Fruit fly (Drosophila melanogaster) whole organism, embryonic: Measurements from ENCODE around the gene CG11374.
A peak's percentile ranks its signal among the peaks of the same experiment; 100 is the strongest.

Source experiments
- Blimp-1 ChIP-seq: fragments of 200-800 bp; sonication (Bioruptor generic); optimal IDR thresholded peaks from 3 replicates; lab custom pipeline; 2018; ENCODE audit warnings: missing biosample characterization, missing genetic modification characterization, mild to moderate bottlenecking, moderate library complexity, missing genetic modification reagents
- CG11247 ChIP-seq: fragments of 200-800 bp; sonication (Bioruptor generic); IDR thresholded peaks from 2 replicates; pipeline ENCODE4 v1.3.6; 2022; ENCODE audit warnings: missing biosample characterization, missing genetic modification characterization
- CG12071 ChIP-seq: fragments of 200-800 bp; sonication (Bioruptor generic); optimal IDR thresholded peaks from 3 replicates; lab custom pipeline; 2018; ENCODE audit warnings: missing biosample characterization, mild to moderate bottlenecking, missing genetic modification characterization
- CG12104 ChIP-seq: fragments of 200-800 bp; sonication (Bioruptor generic); optimal IDR thresholded peaks from 3 replicates; lab custom pipeline; 2016; ENCODE audit warnings: missing biosample characterization, missing genetic modification characterization
- CG12942 ChIP-seq: fragments of 200-800 bp; sonication (Bioruptor generic); optimal IDR thresholded peaks from 3 replicates; lab custom pipeline; 2016; ENCODE audit warnings: missing biosample characterization, missing genetic modification characterization
- CG16813 ChIP-seq: fragments of 200-800 bp; sonication (Bioruptor generic); IDR thresholded peaks from 3 replicates; pipeline ENCODE4 v1.3.6; 2022; ENCODE audit warnings: missing biosample characterization, missing genetic modification characterization; ENCODE audit not compliant: partially characterized antibody
- CG17328 ChIP-seq: fragments of 200-800 bp; sonication (Bioruptor generic); IDR thresholded peaks from 2 replicates; pipeline ENCODE4 v1.3.6; 2022; ENCODE audit warnings: missing biosample characterization, missing genetic modification characterization
- CG17912 ChIP-seq: fragments of 200-800 bp; sonication (Bioruptor generic); optimal IDR thresholded peaks from 2 replicates; lab custom pipeline; 2018; ENCODE audit warnings: missing biosample characterization, mild to moderate bottlenecking, missing genetic modification characterization
- CG2875 ChIP-seq: fragments of 200-800 bp; sonication (Bioruptor generic); optimal IDR thresholded peaks from 2 replicates; lab custom pipeline; 2017; ENCODE audit warnings: missing biosample characterization, mild to moderate bottlenecking, missing genetic modification characterization, missing genetic modification reagents
- CG34422 ChIP-seq: fragments of 200-800 bp; sonication (Bioruptor generic); IDR thresholded peaks from 3 replicates; pipeline ENCODE4 v1.3.6; 2022; ENCODE audit warnings: missing biosample characterization, missing genetic modification characterization
- CG6175 ChIP-seq: fragments of 200-800 bp; sonication (Bioruptor generic); IDR thresholded peaks from 3 replicates; pipeline ENCODE4 v1.3.6; 2022; ENCODE audit warnings: missing biosample characterization, missing genetic modification characterization
- CG6765 ChIP-seq: fragments of 200-800 bp; sonication (Bioruptor generic); optimal IDR thresholded peaks from 3 replicates; lab custom pipeline; 2017; ENCODE audit warnings: missing biosample characterization, mild to moderate bottlenecking, missing genetic modification characterization
- CG7786 ChIP-seq: fragments of 200-800 bp; sonication (Bioruptor generic); optimal IDR thresholded peaks from 2 replicates; lab custom pipeline; 2016; ENCODE audit warnings: missing biosample characterization, missing genetic modification characterization
- CG7963 ChIP-seq: fragments of 200-800 bp; sonication (Bioruptor generic); IDR thresholded peaks from 3 replicates; pipeline ENCODE4 v1.3.6; 2022; ENCODE audit warnings: missing biosample characterization, missing genetic modification characterization; ENCODE audit not compliant: partially characterized antibody
- CG8290 ChIP-seq, 3 experiments: fragments of 200-800 bp; sonication (Bioruptor generic); optimal IDR thresholded peaks; 2 replicates each; lab custom pipeline; 2016 to 2019; ENCODE audit warnings: missing biosample characterization in 3 of 3, missing genetic modification characterization in 3 of 3, mild to moderate bottlenecking in 2 of 3, moderate library complexity in 1 of 3
- CG8944 ChIP-seq: fragments of 200-800 bp; sonication (Bioruptor generic); optimal IDR thresholded peaks from 3 replicates; lab custom pipeline; 2016; ENCODE audit warnings: missing biosample characterization, missing genetic modification characterization
- CG9437 ChIP-seq: fragments of 200-800 bp; sonication (Bioruptor generic); optimal IDR thresholded peaks from 2 replicates; lab custom pipeline; 2018; ENCODE audit warnings: missing biosample characterization, mild to moderate bottlenecking, missing genetic modification characterization
- CG9727 ChIP-seq: fragments of 200-800 bp; sonication (Bioruptor generic); optimal IDR thresholded peaks from 3 replicates; lab custom pipeline; 2017; ENCODE audit warnings: missing biosample characterization, mild to moderate bottlenecking, missing genetic modification characterization
- CrebB ChIP-seq: fragments of 200-800 bp; sonication (Bioruptor generic); optimal IDR thresholded peaks from 3 replicates; lab custom pipeline; 2018; ENCODE audit warnings: missing biosample characterization, mild to moderate bottlenecking, missing genetic modification characterization
- D19B ChIP-seq: fragments of 200-800 bp; sonication (Bioruptor generic); optimal IDR thresholded peaks from 2 replicates; lab custom pipeline; 2017; ENCODE audit warnings: missing biosample characterization, mild to moderate bottlenecking, missing genetic modification characterization
- Dad ChIP-seq: fragments of 200-800 bp; sonication (Bioruptor generic); optimal IDR thresholded peaks from 3 replicates; lab custom pipeline; 2016; ENCODE audit warnings: missing biosample characterization, missing genetic modification characterization
- Dll ChIP-seq: fragments of 200-800 bp; sonication (Bioruptor generic); IDR thresholded peaks from 4 replicates; pipeline ENCODE4 v1.3.6; 2022; ENCODE audit warnings: missing biosample characterization, missing genetic modification characterization; ENCODE audit not compliant: partially characterized antibody
- Doc2 ChIP-seq: fragments of 200-800 bp; sonication (Bioruptor generic); IDR thresholded peaks from 2 replicates; pipeline ENCODE4 v1.3.6; 2022; ENCODE audit warnings: missing biosample characterization, missing genetic modification characterization
- Hand ChIP-seq: fragments of 200-800 bp; sonication (Bioruptor generic); optimal IDR thresholded peaks from 2 replicates; lab custom pipeline; 2017; ENCODE audit warnings: mild to moderate bottlenecking, missing biosample characterization, missing genetic modification reagents, missing genetic modification characterization
- HmgZ ChIP-seq: fragments of 200-800 bp; sonication (Bioruptor generic); optimal IDR thresholded peaks from 2 replicates; lab custom pipeline; 2018; ENCODE audit warnings: missing biosample characterization, mild to moderate bottlenecking, missing genetic modification characterization
- Hmx ChIP-seq: fragments of 200-800 bp; sonication (Bioruptor generic); optimal IDR thresholded peaks from 2 replicates; lab custom pipeline; 2016; ENCODE audit warnings: missing biosample characterization, missing genetic modification characterization
- Kr ChIP-seq: fragments of 200-800 bp; sonication (Bioruptor generic); optimal IDR thresholded peaks from 2 replicates; lab custom pipeline; 2017; ENCODE audit warnings: missing biosample characterization, mild to moderate bottlenecking, missing genetic modification characterization
- Med ChIP-seq: fragments of 200-800 bp; sonication (Bioruptor generic); peaks from one replicate; lab custom pipeline; 2016; ENCODE audit warnings: missing biosample characterization, missing genetic modification characterization, mild to moderate bottlenecking, inconsistent platforms, moderate library complexity
- Meics ChIP-seq: fragments of 200-800 bp; sonication (Bioruptor generic); optimal IDR thresholded peaks from 2 replicates; lab custom pipeline; 2017; ENCODE audit warnings: missing biosample characterization, mild to moderate bottlenecking, missing genetic modification characterization
- Mes4 ChIP-seq: fragments of 200-800 bp; sonication (Bioruptor generic); optimal IDR thresholded peaks from 2 replicates; lab custom pipeline; 2016; ENCODE audit warnings: missing biosample characterization, missing genetic modification characterization
- Scr ChIP-seq: fragments of 200-800 bp; sonication (Bioruptor generic); IDR thresholded peaks from 2 replicates; pipeline ENCODE4 v1.3.6; 2022; ENCODE audit warnings: missing biosample characterization, missing genetic modification characterization; ENCODE audit not compliant: partially characterized antibody
- Stat92E ChIP-seq, 3 experiments: fragments of >200 bp in 2 of 3; fragments of 200-800 bp in 1 of 3; sonication (Bioruptor generic) in 1 of 3; optimal IDR thresholded peaks; 2 replicates each; lab custom pipeline; 2017 to 2019; ENCODE audit warnings: missing biosample characterization in 3 of 3, missing genetic modification characterization in 3 of 3, mild to moderate bottlenecking in 1 of 3, moderate library complexity in 1 of 3
- cad ChIP-seq: fragments of >200 bp; optimal IDR thresholded peaks from 2 replicates; lab custom pipeline; 2017; ENCODE audit warnings: missing biosample characterization, missing genetic modification characterization
- dm ChIP-seq: fragments of 200-800 bp; sonication (Bioruptor generic); optimal IDR thresholded peaks from 3 replicates; lab custom pipeline; 2016; ENCODE audit warnings: missing biosample characterization, missing genetic modification characterization
- dmrt11E ChIP-seq: fragments of 200-800 bp; sonication (Bioruptor generic); optimal IDR thresholded peaks from 3 replicates; lab custom pipeline; 2018; ENCODE audit warnings: missing biosample characterization, mild to moderate bottlenecking, missing genetic modification characterization, moderate library complexity
- dysf ChIP-seq: fragments of 200-800 bp; sonication (Bioruptor generic); IDR thresholded peaks from 3 replicates; pipeline ENCODE4 v1.3.6; 2022; ENCODE audit warnings: missing biosample characterization, missing genetic modification characterization
- gsb ChIP-seq: fragments of 200-800 bp; sonication (Bioruptor generic); IDR thresholded peaks from 2 replicates; pipeline ENCODE4 v1.3.6; 2022; ENCODE audit warnings: missing biosample characterization, missing genetic modification characterization
- kay ChIP-seq: fragments of 200-800 bp; sonication (Bioruptor generic); optimal IDR thresholded peaks from 2 replicates; lab custom pipeline; 2016; ENCODE audit warnings: missing biosample characterization, missing genetic modification characterization
- ken ChIP-seq: fragments of 200-800 bp; sonication (Bioruptor generic); IDR thresholded peaks from 3 replicates; pipeline ENCODE4 v1.3.6; 2022; ENCODE audit warnings: missing biosample characterization, missing genetic modification characterization
- knrl ChIP-seq: fragments of 200-800 bp; sonication (Bioruptor generic); IDR thresholded peaks from 3 replicates; pipeline ENCODE4 v1.3.6; 2022; ENCODE audit warnings: missing biosample characterization, missing genetic modification characterization; ENCODE audit not compliant: partially characterized antibody
- onecut ChIP-seq: fragments of 200-800 bp; sonication (Bioruptor generic); IDR thresholded peaks from 2 replicates; pipeline ENCODE4 v1.3.6; 2022; ENCODE audit warnings: missing biosample characterization, missing genetic modification characterization
- pros ChIP-seq: fragments of 200-800 bp; sonication (Bioruptor generic); optimal IDR thresholded peaks from 3 replicates; lab custom pipeline; 2019; ENCODE audit warnings: missing biosample characterization, mild to moderate bottlenecking, missing genetic modification characterization, moderate library complexity
- repo ChIP-seq: fragments of 200-800 bp; sonication (Bioruptor generic); optimal IDR thresholded peaks from 2 replicates; lab custom pipeline; 2016; ENCODE audit warnings: missing biosample characterization, missing genetic modification characterization
- sisA ChIP-seq: fragments of 200-800 bp; sonication (Bioruptor generic); IDR thresholded peaks from 2 replicates; pipeline ENCODE4 v1.3.6; 2022; ENCODE audit warnings: missing biosample characterization, missing genetic modification characterization
- sr ChIP-seq: fragments of 200-800 bp; sonication (Bioruptor generic); IDR thresholded peaks from 3 replicates; pipeline ENCODE4 v1.3.6; 2022; ENCODE audit warnings: missing biosample characterization, missing genetic modification characterization
- ssp ChIP-seq: fragments of 200-800 bp; sonication (Bioruptor generic); IDR thresholded peaks from 2 replicates; pipeline ENCODE4 v1.3.6; 2022; ENCODE audit warnings: missing biosample characterization, missing genetic modification characterization
- tna ChIP-seq: fragments of 200-800 bp; sonication (Bioruptor generic); IDR thresholded peaks from 2 replicates; pipeline ENCODE4 v1.3.6; 2022; ENCODE audit warnings: missing biosample characterization, missing genetic modification characterization; ENCODE audit not compliant: partially characterized antibody
- trem ChIP-seq: fragments of 200-800 bp; optimal IDR thresholded peaks from 3 replicates; lab custom pipeline; 2019; ENCODE audit warnings: missing biosample characterization, mild to moderate bottlenecking, missing genetic modification characterization, moderate library complexity
- unc-4 ChIP-seq: fragments of 200-800 bp; sonication (Bioruptor generic); IDR thresholded peaks from 2 replicates; pipeline ENCODE4 v1.3.6; 2022; ENCODE audit warnings: missing biosample characterization, missing genetic modification characterization; ENCODE audit not compliant: partially characterized antibody
- vvl ChIP-seq: fragments of 200-800 bp; sonication (Bioruptor generic); IDR thresholded peaks from 2 replicates; pipeline ENCODE4 v1.3.6; 2022; ENCODE audit warnings: missing biosample characterization, missing genetic modification characterization
- yki ChIP-seq: fragments of >200 bp; optimal IDR thresholded peaks from 3 replicates; lab custom pipeline; 2018

CG11374 gene

DNA sequence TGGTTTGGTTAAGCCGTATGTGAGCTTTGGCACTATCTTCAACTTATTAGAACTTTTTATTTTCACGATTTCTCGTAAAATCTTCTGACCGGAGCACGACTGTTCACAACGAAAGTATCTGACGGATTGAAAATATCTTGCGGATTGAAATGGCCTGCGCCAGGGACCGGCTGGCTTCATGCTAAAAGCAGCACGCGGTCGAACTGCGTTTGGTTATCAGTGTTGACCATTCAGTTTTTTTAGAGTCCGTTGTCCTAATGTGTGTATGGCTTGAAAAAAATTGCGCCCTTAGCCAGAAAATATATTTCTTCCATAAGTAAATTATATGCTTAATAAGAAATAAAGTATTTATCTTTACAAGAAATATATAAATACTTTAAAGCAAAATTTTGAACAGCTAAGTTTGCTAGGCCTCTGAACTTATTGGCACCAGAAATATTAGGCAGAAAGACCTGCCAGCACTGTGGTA is 11.1 kb downstream of the CG11374 start, which contains the start of gene net (continued):
- TF ChIP-seq CG11247 (GFP tag; lab: Robert Waterston, UW) (no peak), Stat92E (GFP tag; optimal IDR thresholded peaks at IDR 0.05; lab: Kevin White, UChicago) (no peak), sr (GFP tag; lab: Robert Waterston, UW) (no peak), CG17912 (GFP tag; lab: Kevin White, UChicago) (no peak), CG12071 (GFP tag; lab: Kevin White, UChicago) (no peak), HmgZ (tag; lab: Kevin White, UChicago) (peak; percentile 79), CG9437 (peak; percentile 62), Dad (GFP tag; lab: Kevin White, UChicago) (no peak), ken (GFP tag; lab: Robert Waterston, UW) (peak; percentile 49; the same call in 2 of the 3 replicates), CG7963 (GFP tag; lab: Robert Waterston, UW) (no peak), dysf (GFP tag; lab: Robert Waterston, UW) (peak; percentile 61; the same call in 2 of the 3 replicates), Doc2 (no peak), Scr (GFP tag; lab: Robert Waterston, UW) (no peak), ssp (GFP tag; lab: Robert Waterston, UW) (no peak), gsb (no peak), CG16813 (no peak), knrl (GFP tag; lab: Robert Waterston, UW) (no peak), sisA (GFP tag; lab: Robert Waterston, UW) (no peak), Kr (GFP tag; lab: Kevin White, UChicago) (no peak), trem (tag; lab: Kevin White, UChicago) (peak; percentile 42), CG12942 (GFP tag; lab: Kevin White, UChicago) (no peak), repo (GFP tag; lab: Kevin White, UChicago) (no peak), Mes4 (GFP tag; lab: Kevin White, UChicago) (no peak), unc-4 (GFP tag; lab: Robert Waterston, UW) (no peak), Hand (peak; percentile 43), Blimp-1 (GFP tag; lab: Kevin White, UChicago) (peak; percentile 47), pros (GFP tag; lab: Kevin White, UChicago) (no peak), CG34422 (GFP tag; lab: Robert Waterston, UW) (no peak; the same call in 2 of the 3 replicates), vvl (GFP tag; lab: Robert Waterston, UW) (peak; percentile 49), CrebB (tag; lab: Kevin White, UChicago) (peak; percentile 11), dm (GFP tag; lab: Kevin White, UChicago) (peak; percentile 15), CG7786 (GFP tag; lab: Kevin White, UChicago) (no peak), Meics (GFP tag; lab: Kevin White, UChicago) (peak; percentile 84), CG12104 (GFP tag; lab: Kevin White, UChicago) (peak; percentile 50), Hmx (GFP tag; lab: Kevin White, UChicago) (no peak), dmrt11E (tag; lab: Kevin White, UChicago) (peak; percentile 65), D19B (GFP tag; lab: Kevin White, UChicago) (peak; percentile 53), tna (no peak), CG6765 (peak; percentile 61), onecut (GFP tag; lab: Robert Waterston, UW) (peak; percentile 40), Dll (GFP tag; lab: Robert Waterston, UW) (no peak), CG2875 (GFP tag; lab: Kevin White, UChicago) (peak; percentile 18), CG9727 (GFP tag; lab: Kevin White, UChicago) (peak; percentile 42), yki (lab: Kevin White, UChicago) (no peak), CG8944 (GFP tag; lab: Kevin White, UChicago) (no peak), CG17328 (GFP tag; lab: Robert Waterston, UW) (no peak), kay (no peak), CG8290 (GFP tag; optimal IDR thresholded peaks at IDR 0.05; lab: Kevin White, UChicago) (peak; percentile 45), CG8290 (tag; optimal IDR thresholded peaks at IDR 0.05; lab: Kevin White, UChicago) (peak in 1 of 2 experiments; percentile 48), Med (GFP tag; lab: Kevin White, UChicago) (peak; percentile 84), cad (GFP tag; lab: Kevin White, UChicago) (no peak), CG6175 (GFP tag; lab: Robert Waterston, UW) (no peak)
